Fruit fly (Drosophila melanogaster) whole organism, embryonic: ENCODE measurements around the gene Mccc1.
A peak's percentile ranks its signal among the peaks of the same experiment; 100 is the strongest.

ENCODE experiments used
- B-H2 ChIP-seq: fragments of 200-800 bp; sonication (Bioruptor generic); optimal IDR thresholded peaks from 2 replicates; lab custom pipeline; 2018; ENCODE audit warnings: missing biosample characterization, mild to moderate bottlenecking, missing genetic modification characterization
- BEAF-32 ChIP-seq: fragments of 200-800 bp; sonication (Bioruptor generic); optimal IDR thresholded peaks from 3 replicates; lab custom pipeline; 2017; ENCODE audit warnings: missing biosample characterization, missing genetic modification characterization, mild to moderate bottlenecking, moderate library complexity, missing genetic modification reagents
- Bgb ChIP-seq: fragments of 200-800 bp; sonication (Bioruptor generic); IDR thresholded peaks from 2 replicates; pipeline ENCODE4 v1.3.6; 2022; ENCODE audit warnings: missing biosample characterization, missing genetic modification characterization; ENCODE audit not compliant: partially characterized antibody
- CG10209 ChIP-seq: fragments of 200-800 bp; sonication (Bioruptor generic); optimal IDR thresholded peaks from 3 replicates; lab custom pipeline; 2017; ENCODE audit warnings: missing biosample characterization, mild to moderate bottlenecking, missing genetic modification characterization, missing genetic modification reagents
- CG11093 ChIP-seq: fragments of 200-800 bp; sonication (Bioruptor generic); IDR thresholded peaks from 3 replicates; pipeline ENCODE4 v1.3.6; 2022; ENCODE audit warnings: missing biosample characterization, missing genetic modification characterization
- CG12299 ChIP-seq: fragments of 200-800 bp; sonication (Bioruptor generic); optimal IDR thresholded peaks from 2 replicates; lab custom pipeline; 2018; ENCODE audit warnings: missing biosample characterization, mild to moderate bottlenecking, missing genetic modification characterization
- CG13123 ChIP-seq: fragments of 200-800 bp; sonication (Bioruptor generic); optimal IDR thresholded peaks from 2 replicates; lab custom pipeline; 2016; ENCODE audit warnings: missing biosample characterization, missing genetic modification characterization
- CG13624 ChIP-seq: fragments of 200-800 bp; sonication (Bioruptor generic); optimal IDR thresholded peaks from 2 replicates; lab custom pipeline; 2016; ENCODE audit warnings: missing biosample characterization, missing genetic modification characterization
- CG14014 ChIP-seq: fragments of 200-800 bp; sonication (Bioruptor generic); IDR thresholded peaks from 2 replicates; pipeline ENCODE4 v1.3.6; 2022; ENCODE audit warnings: missing biosample characterization, missing genetic modification characterization
- CG14710 ChIP-seq: fragments of 200-800 bp; sonication (Bioruptor generic); optimal IDR thresholded peaks from 3 replicates; lab custom pipeline; 2019; ENCODE audit warnings: missing biosample characterization, mild to moderate bottlenecking, missing genetic modification characterization, moderate library complexity
- CG16815 ChIP-seq: fragments of 200-800 bp; sonication (Bioruptor generic); optimal IDR thresholded peaks from 3 replicates; lab custom pipeline; 2017; ENCODE audit warnings: missing biosample characterization, mild to moderate bottlenecking, missing genetic modification characterization
- CG17802 ChIP-seq: fragments of 200-800 bp; sonication (Bioruptor generic); optimal IDR thresholded peaks from 2 replicates; lab custom pipeline; 2018; ENCODE audit warnings: missing biosample characterization, mild to moderate bottlenecking, missing genetic modification characterization, moderate library complexity
- CG17829 ChIP-seq: fragments of 200-800 bp; optimal IDR thresholded peaks from 2 replicates; lab custom pipeline; 2019; ENCODE audit warnings: missing biosample characterization, mild to moderate bottlenecking, missing genetic modification characterization, moderate library complexity
- CG43689 ChIP-seq: fragments of 200-800 bp; sonication (Bioruptor generic); IDR thresholded peaks from 2 replicates; pipeline ENCODE4 v1.3.6; 2022; ENCODE audit warnings: missing biosample characterization, missing genetic modification characterization
- CG4617 ChIP-seq: fragments of 200-800 bp; sonication (Bioruptor generic); optimal IDR thresholded peaks from 3 replicates; lab custom pipeline; 2016; ENCODE audit warnings: missing biosample characterization, missing genetic modification characterization, borderline replicate concordance
- CG6813 ChIP-seq: fragments of 200-800 bp; sonication (Bioruptor generic); optimal IDR thresholded peaks from 2 replicates; lab custom pipeline; 2017; ENCODE audit warnings: missing biosample characterization, missing genetic modification characterization, mild to moderate bottlenecking, moderate library complexity, missing genetic modification reagents
- D19A ChIP-seq: fragments of 200-800 bp; optimal IDR thresholded peaks from 3 replicates; lab custom pipeline; 2019; ENCODE audit warnings: missing biosample characterization, mild to moderate bottlenecking, missing genetic modification characterization, moderate library complexity
- H15 ChIP-seq: fragments of 200-800 bp; sonication (Bioruptor generic); IDR thresholded peaks from 3 replicates; pipeline ENCODE4 v1.3.6; 2022; ENCODE audit warnings: missing biosample characterization, missing genetic modification characterization
- HLHmδ ChIP-seq: fragments of 200-800 bp; sonication (Bioruptor generic); optimal IDR thresholded peaks from 2 replicates; lab custom pipeline; 2018; ENCODE audit warnings: missing biosample characterization, mild to moderate bottlenecking, missing genetic modification characterization, moderate library complexity
- Nf-YB ChIP-seq: fragments of 200-800 bp; sonication (Bioruptor generic); optimal IDR thresholded peaks from 3 replicates; lab custom pipeline; 2019; ENCODE audit warnings: missing biosample characterization, mild to moderate bottlenecking, missing genetic modification characterization, moderate library complexity
- Oli ChIP-seq: fragments of 200-800 bp; sonication (Bioruptor generic); optimal IDR thresholded peaks from 2 replicates; lab custom pipeline; 2018; ENCODE audit warnings: missing biosample characterization, mild to moderate bottlenecking, missing genetic modification characterization, moderate library complexity
- Optix ChIP-seq: fragments of 200-800 bp; sonication (Bioruptor generic); IDR thresholded peaks from 3 replicates; pipeline ENCODE4 v1.3.6; 2022; ENCODE audit warnings: missing biosample characterization, missing genetic modification characterization
- Six4 ChIP-seq: fragments of 200-800 bp; sonication (Bioruptor generic); optimal IDR thresholded peaks from 2 replicates; lab custom pipeline; 2016; ENCODE audit warnings: missing biosample characterization, missing genetic modification characterization
- Tbp ChIP-seq: fragments of >200 bp; optimal IDR thresholded peaks from 2 replicates; lab custom pipeline; 2018; ENCODE audit warnings: missing biosample characterization, missing genetic modification characterization
- ab ChIP-seq: fragments of 200-800 bp; sonication (Bioruptor generic); optimal IDR thresholded peaks from 2 replicates; lab custom pipeline; 2016; ENCODE audit warnings: missing biosample characterization, missing genetic modification characterization
- ac ChIP-seq: fragments of 200-800 bp; sonication (Bioruptor generic); optimal IDR thresholded peaks from 3 replicates; lab custom pipeline; 2017; ENCODE audit warnings: missing biosample characterization, mild to moderate bottlenecking, missing genetic modification characterization
- amos ChIP-seq: fragments of 200-800 bp; sonication (Bioruptor generic); IDR thresholded peaks from 2 replicates; pipeline ENCODE4 v1.3.6; 2022; ENCODE audit warnings: missing biosample characterization, missing genetic modification characterization; ENCODE audit not compliant: partially characterized antibody
- aop ChIP-seq: fragments of 200-800 bp; sonication (Bioruptor generic); IDR thresholded peaks from 2 replicates; pipeline ENCODE4 v1.3.6; 2022; ENCODE audit warnings: missing biosample characterization, missing genetic modification characterization
- bcd ChIP-seq: fragments of 200-800 bp; sonication (Bioruptor generic); optimal IDR thresholded peaks from 2 replicates; lab custom pipeline; 2017; ENCODE audit warnings: missing biosample characterization, mild to moderate bottlenecking, missing genetic modification characterization
- bigmax ChIP-seq: fragments of 200-800 bp; sonication (Bioruptor generic); optimal IDR thresholded peaks from 2 replicates; lab custom pipeline; 2018; ENCODE audit warnings: missing biosample characterization, mild to moderate bottlenecking, missing genetic modification characterization
- chif ChIP-seq, 2 experiments: fragments of 200-800 bp; sonication (Bioruptor generic); optimal IDR thresholded peaks; 3 replicates each; lab custom pipeline; 2016; ENCODE audit warnings: missing biosample characterization in 2 of 2, missing genetic modification characterization in 2 of 2
- corto ChIP-seq: fragments of 200-800 bp; sonication (Bioruptor generic); optimal IDR thresholded peaks from 2 replicates; lab custom pipeline; 2016; ENCODE audit warnings: missing biosample characterization, mild to moderate bottlenecking, missing genetic modification characterization, moderate library complexity
- crc ChIP-seq: fragments of 200-800 bp; sonication (Bioruptor generic); optimal IDR thresholded peaks from 2 replicates; lab custom pipeline; 2016; ENCODE audit warnings: missing biosample characterization, missing genetic modification characterization
- dimm ChIP-seq: fragments of 200-800 bp; sonication (Bioruptor generic); IDR thresholded peaks from 2 replicates; pipeline ENCODE4 v1.3.6; 2022; ENCODE audit warnings: missing biosample characterization, missing genetic modification characterization
- fru ChIP-seq: fragments of >200 bp; optimal IDR thresholded peaks from 2 replicates; lab custom pipeline; 2017
- fu2 ChIP-seq: fragments of 200-800 bp; sonication (Bioruptor generic); optimal IDR thresholded peaks from 2 replicates; lab custom pipeline; 2016; ENCODE audit warnings: missing biosample characterization, missing genetic modification characterization
- gfzf ChIP-seq: fragments of 200-800 bp; sonication (Bioruptor generic); optimal IDR thresholded peaks from 2 replicates; lab custom pipeline; 2016; ENCODE audit warnings: missing biosample characterization, mild to moderate bottlenecking, missing genetic modification characterization, moderate library complexity
- gt ChIP-seq: fragments of 200-800 bp; sonication (Bioruptor generic); IDR thresholded peaks from 2 replicates; pipeline ENCODE4 v1.3.6; 2022; ENCODE audit warnings: missing biosample characterization, missing genetic modification characterization
- hbn ChIP-seq: fragments of 200-800 bp; sonication (Bioruptor generic); IDR thresholded peaks from 2 replicates; pipeline ENCODE4 v1.3.6; 2022; ENCODE audit warnings: missing biosample characterization, missing genetic modification characterization; ENCODE audit not compliant: partially characterized antibody
- inv ChIP-seq: fragments of 200-800 bp; sonication (Bioruptor generic); IDR thresholded peaks from 2 replicates; pipeline ENCODE4 v1.3.6; 2022; ENCODE audit warnings: missing biosample characterization, missing genetic modification characterization; ENCODE audit not compliant: partially characterized antibody
- lmd ChIP-seq: fragments of 200-800 bp; sonication (Bioruptor generic); IDR thresholded peaks from 2 replicates; pipeline ENCODE4 v1.3.6; 2022; ENCODE audit warnings: missing biosample characterization, missing genetic modification characterization
- pros ChIP-seq: fragments of 200-800 bp; sonication (Bioruptor generic); optimal IDR thresholded peaks from 3 replicates; lab custom pipeline; 2019; ENCODE audit warnings: missing biosample characterization, mild to moderate bottlenecking, missing genetic modification characterization, moderate library complexity
- salm ChIP-seq: fragments of 200-800 bp; sonication (Bioruptor generic); optimal IDR thresholded peaks from 2 replicates; lab custom pipeline; 2018; ENCODE audit warnings: missing biosample characterization, mild to moderate bottlenecking, missing genetic modification characterization
- seq ChIP-seq: fragments of 200-800 bp; sonication (Bioruptor generic); IDR thresholded peaks from 2 replicates; pipeline ENCODE4 v1.3.6; 2022; ENCODE audit warnings: missing biosample characterization, missing genetic modification characterization
- tin ChIP-seq: fragments of 200-800 bp; sonication (Bioruptor generic); optimal IDR thresholded peaks from 3 replicates; lab custom pipeline; 2016; ENCODE audit warnings: missing biosample characterization, missing genetic modification characterization
- tio ChIP-seq: fragments of 200-800 bp; sonication (Bioruptor generic); optimal IDR thresholded peaks from 2 replicates; lab custom pipeline; 2017; ENCODE audit warnings: missing biosample characterization, missing genetic modification characterization, inconsistent platforms
- toy ChIP-seq: fragments of 200-800 bp; sonication (Bioruptor generic); IDR thresholded peaks from 2 replicates; pipeline ENCODE4 v1.3.6; 2022; ENCODE audit warnings: missing biosample characterization, missing genetic modification characterization
- tup ChIP-seq: fragments of 200-800 bp; sonication (Bioruptor generic); optimal IDR thresholded peaks from 2 replicates; lab custom pipeline; 2016; ENCODE audit warnings: missing biosample characterization, mild to moderate bottlenecking, missing genetic modification characterization, moderate library complexity
- twi ChIP-seq: fragments of 200-800 bp; optimal IDR thresholded peaks from 2 replicates; lab custom pipeline; 2019; ENCODE audit warnings: missing biosample characterization, mild to moderate bottlenecking, missing genetic modification characterization, moderate library complexity
- vfl ChIP-seq: fragments of 200-800 bp; sonication (Bioruptor generic); optimal IDR thresholded peaks from 2 replicates; lab custom pipeline; 2016; ENCODE audit warnings: missing biosample characterization, missing genetic modification characterization
- zf30C ChIP-seq: fragments of 200-800 bp; sonication (Bioruptor generic); optimal IDR thresholded peaks from 3 replicates; lab custom pipeline; 2018; ENCODE audit warnings: missing biosample characterization, mild to moderate bottlenecking, missing genetic modification characterization

Mccc1 gene

DNA sequence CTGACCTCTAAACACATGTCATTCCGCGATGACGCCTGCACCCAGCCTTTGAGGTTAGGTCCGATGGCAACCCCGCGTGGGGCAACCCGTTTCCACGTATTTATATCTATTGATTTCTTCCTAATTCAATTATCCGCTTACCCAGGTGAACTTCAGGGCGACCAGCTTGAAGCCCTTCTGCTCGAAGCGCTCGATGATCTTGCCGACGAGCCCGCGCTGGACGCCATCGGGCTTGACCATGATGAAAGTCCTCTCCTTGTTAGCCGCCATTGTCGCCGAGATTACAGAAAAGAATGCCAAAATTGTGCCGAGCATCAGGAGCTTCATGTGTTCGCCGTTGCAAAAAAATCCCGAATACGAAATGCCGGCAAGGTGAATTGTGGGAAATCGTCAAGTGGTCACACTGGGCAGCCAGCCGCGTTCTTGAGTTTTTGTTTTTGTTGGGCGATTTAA lies 48.1 kb downstream of the Mccc1 start, which contains the start of gene awd (continued):
- TF ChIP-seq bigmax (GFP tag; lab: Kevin White, UChicago) (peak; percentile 95), chif (GFP tag; optimal IDR thresholded peaks at IDR 0.05; lab: Kevin White, UChicago) (no peak), Tbp (no peak), pros (GFP tag; lab: Kevin White, UChicago) (no peak), Nf-YB (GFP tag; lab: Kevin White, UChicago) (no peak), Six4 (GFP tag; lab: Kevin White, UChicago) (no peak), Optix (no peak), CG17829 (tag; lab: Kevin White, UChicago) (no peak), CG13123 (no peak), CG4617 (peak; percentile 48), CG6813 (GFP tag; lab: Kevin White, UChicago) (no peak), seq (GFP tag; lab: Robert Waterston, UW) (no peak), ac (GFP tag; lab: Kevin White, UChicago) (no peak), BEAF-32 (GFP tag; lab: Kevin White, UChicago) (peak; percentile 43), HLHmδ (GFP tag; lab: Kevin White, UChicago) (peak; percentile 18), salm (tag; lab: Kevin White, UChicago) (no peak), zf30C (no peak), tup (GFP tag; lab: Kevin White, UChicago) (no peak), corto (GFP tag; lab: Kevin White, UChicago) (no peak), Oli (no peak), tin (GFP tag; lab: Kevin White, UChicago) (no peak), bcd (GFP tag; lab: Kevin White, UChicago) (no peak), tio (GFP tag; lab: Kevin White, UChicago) (no peak), CG13624 (GFP tag; lab: Kevin White, UChicago) (no peak), crc (no peak), D19A (tag; lab: Kevin White, UChicago) (no peak), gt (no peak), hbn (GFP tag; lab: Robert Waterston, UW) (0 out of 2 replicates have a peak, but pooled peaks have one; percentile 18), toy (no peak), vfl (no peak), CG14014 (no peak), CG14710 (tag; lab: Kevin White, UChicago) (peak; percentile 45), aop (no peak), H15 (GFP tag; lab: Robert Waterston, UW) (no peak), lmd (GFP tag; lab: Robert Waterston, UW) (no peak), dimm (GFP tag; lab: Robert Waterston, UW) (no peak), CG43689 (GFP tag; lab: Robert Waterston, UW) (no peak), CG11093 (GFP tag; lab: Robert Waterston, UW) (no peak), fu2 (no peak), ab (no peak), inv (GFP tag; lab: Robert Waterston, UW) (no peak), amos (peak; percentile 25; the same call in 1 of the 2 replicates), twi (tag; lab: Kevin White, UChicago) (no peak), CG10209 (no peak), B-H2 (GFP tag; lab: Kevin White, UChicago) (no peak), fru (no peak), gfzf (peak; percentile 94), CG17802 (tag; lab: Kevin White, UChicago) (no peak), CG12299 (no peak), CG16815 (no peak), Bgb (GFP tag; lab: Robert Waterston, UW) (no peak)
